Worm (Caenorhabditis elegans) whole organism, dauer: ENCODE data around the gene mdt-30.

Experiments used
- unc-62 ChIP-seq: sonication (generic microtip); optimal IDR thresholded peaks from 2 replicates; lab custom pipeline; 2017; ENCODE audit warnings: missing biosample characterization, missing genetic modification reagents, missing genetic modification characterization

mdt-30 gene

ce11 chrIII:7981938-7982337 lies 45.9 kb downstream of the mdt-30 start:
- no peak for TF ChIP-seq unc-62 (GFP tag; lab: Kevin White, UChicago)

- no peak for TF ChIP-seq unc-62 (GFP tag; lab: Kevin White, UChicago)
Measured at ce11 chrIII:7981233-7981632, 46.6 kb downstream of the mdt-30 start.

- TF ChIP-seq unc-62 (GFP tag; lab: Kevin White, UChicago), result no peak
Measured at ce11 chrIII:7979659-7980058, 48.2 kb downstream of the mdt-30 start, which contains the start of gene clp-1. Gene clp-1, plus strand, starts transcription at chrIII:7979959.

ce11 chrIII:7978723-7979122 lies 49.1 kb downstream of the mdt-30 start:
- no peak for TF ChIP-seq unc-62 (GFP tag; lab: Kevin White, UChicago)

ce11 chrIII:7978289-7978688 lies 49.6 kb downstream of the mdt-30 start:
- no peak for TF ChIP-seq unc-62 (GFP tag; lab: Kevin White, UChicago)

- TF ChIP-seq unc-62 (GFP tag; lab: Kevin White, UChicago), result no peak
Measured at ce11 chrIII:7977777-7978176, 50.1 kb downstream of the mdt-30 start, which contains the start of gene C06G4.4. Gene C06G4.4, minus strand, starts transcription at chrIII:7977812.

- no peak for TF ChIP-seq unc-62 (GFP tag; lab: Kevin White, UChicago)
Measured at ce11 chrIII:7977224-7977623, 50.6 kb downstream of the mdt-30 start.
